Worm (Caenorhabditis elegans) whole organism, L2 larva: ENCODE results near the gene rpl-11.1.

ENCODE experiments used
- F13H6.1 ChIP-seq: sonication (generic microtip); optimal IDR thresholded peaks from 2 replicates; lab custom pipeline; 2016; ENCODE audit warnings: missing genetic modification characterization, missing compliant biosample characterization
- alr-1 ChIP-seq: fragments of 150-350 bp; optimal IDR thresholded peaks from 2 replicates; lab custom pipeline; 2014; ENCODE audit warnings: missing biosample characterization, missing genetic modification characterization
- lin-13 ChIP-seq: fragments of 150-350 bp; optimal IDR thresholded peaks from 2 replicates; lab custom pipeline; 2014; ENCODE audit warnings: missing biosample characterization, missing genetic modification reagents, missing genetic modification characterization
- mbf-1 ChIP-seq: sonication (generic microtip); optimal IDR thresholded peaks from 2 replicates; lab custom pipeline; 2017; ENCODE audit warnings: missing biosample characterization, missing genetic modification characterization
- nhr-12 ChIP-seq: fragments of 150-350 bp; optimal IDR thresholded peaks from 2 replicates; lab custom pipeline; 2014; ENCODE audit warnings: missing biosample characterization, missing genetic modification characterization
- nhr-21 ChIP-seq: fragments of 150-350 bp; optimal IDR thresholded peaks from 2 replicates; lab custom pipeline; 2014; ENCODE audit warnings: missing biosample characterization, missing genetic modification characterization
- skn-1 ChIP-seq: sonication (generic microtip); optimal IDR thresholded peaks from 2 replicates; lab custom pipeline; 2017; ENCODE audit warnings: missing biosample characterization, missing genetic modification characterization
- ztf-11 ChIP-seq: sonication (generic microtip); optimal IDR thresholded peaks from 2 replicates; lab custom pipeline; 2017; ENCODE audit warnings: missing biosample characterization, missing genetic modification characterization

DNA sequence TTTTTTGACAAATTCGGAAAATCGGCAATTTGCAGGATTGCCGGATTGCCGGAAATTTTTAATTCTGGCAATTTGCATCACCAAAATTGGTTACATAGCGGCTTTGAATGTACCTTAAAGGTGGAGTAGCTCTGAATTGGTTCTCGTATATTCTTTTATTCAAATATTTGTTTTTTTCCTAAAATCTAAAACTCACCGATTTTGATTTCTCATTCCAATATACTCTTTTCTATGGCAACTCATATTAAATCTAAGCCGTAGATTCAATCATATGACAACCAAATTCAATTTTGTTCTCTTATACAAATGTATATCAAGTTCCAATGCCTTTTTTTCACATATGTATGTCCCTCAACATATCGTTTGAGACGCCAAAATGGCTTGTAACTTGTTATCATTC lies 36.3 kb downstream of the rpl-11.1 start, which contains the start of gene sri-21:
- TF ChIP-seq skn-1 (tag; lab: Kevin White, UChicago) (no peak), mbf-1 (tag; lab: Kevin White, UChicago) (no peak), nhr-21 (tag; lab: Kevin White, UChicago) (no peak), ztf-11 (tag; lab: Kevin White, UChicago) (no peak), F13H6.1 (tag; lab: Kevin White, UChicago) (no peak), alr-1 (tag; lab: Kevin White, UChicago) (no peak), lin-13 (GFP tag; lab: Kevin White, UChicago) (no peak), nhr-12 (tag; lab: Kevin White, UChicago) (no peak)
